Worm (Caenorhabditis elegans) whole organism, midembryonic: ENCODE results near the gene K10C2.14.

Experiments
- T22C8.4 ChIP-seq: fragments of 200-800 bp; sonication (Bioruptor generic); IDR thresholded peaks from 2 replicates; pipeline ENCODE4 v1.3.6; 2022; ENCODE audit warnings: missing genetic modification characterization, missing compliant biosample characterization
- cog-1 ChIP-seq: sonication (generic microtip); optimal IDR thresholded peaks from 2 replicates; lab custom pipeline; 2016; ENCODE audit warnings: missing genetic modification characterization, missing compliant biosample characterization
- flt-1 ChIP-seq: fragments of 200-800 bp; sonication (Bioruptor generic); IDR thresholded peaks from 2 replicates; pipeline ENCODE4 v1.3.6; 2022; ENCODE audit warnings: missing genetic modification characterization, missing compliant biosample characterization
- klf-2 ChIP-seq: fragments of 200-800 bp; sonication (Bioruptor generic); conservative IDR thresholded peaks from 2 replicates; pipeline ENCODE4 v1.3.6; 2022; ENCODE audit warnings: missing genetic modification reagents, missing genetic modification characterization, missing compliant biosample characterization
- med-1 ChIP-seq: sonication (generic microtip); optimal IDR thresholded peaks from 2 replicates; lab custom pipeline; 2017; ENCODE audit warnings: missing genetic modification characterization, mild to moderate bottlenecking, missing compliant biosample characterization, antibody characterized with exemption, missing genetic modification reagents; ENCODE audit not compliant: insufficient read depth
- ref-1 ChIP-seq: fragments of 200-800 bp; sonication (Bioruptor generic); conservative IDR thresholded peaks from 2 replicates; pipeline ENCODE4 v1.3.6; 2022; ENCODE audit warnings: missing genetic modification reagents, missing genetic modification characterization, missing compliant biosample characterization
- tab-1 ChIP-seq: fragments of 200-800 bp; sonication (Bioruptor generic); IDR thresholded peaks from 2 replicates; pipeline ENCODE4 v1.3.6; 2022; ENCODE audit warnings: missing genetic modification characterization, missing compliant biosample characterization
- ztf-23 ChIP-seq: fragments of 200-800 bp; sonication (Bioruptor generic); IDR thresholded peaks from 2 replicates; pipeline ENCODE4 v1.3.6; 2022; ENCODE audit warnings: missing genetic modification reagents, missing genetic modification characterization, missing compliant biosample characterization
- ztf-29 ChIP-seq: fragments of 200-800 bp; sonication (Bioruptor generic); IDR thresholded peaks from 2 replicates; pipeline ENCODE4 v1.3.6; 2022; ENCODE audit warnings: missing genetic modification reagents, missing genetic modification characterization, missing compliant biosample characterization

The K10C2.14 gene

DNA sequence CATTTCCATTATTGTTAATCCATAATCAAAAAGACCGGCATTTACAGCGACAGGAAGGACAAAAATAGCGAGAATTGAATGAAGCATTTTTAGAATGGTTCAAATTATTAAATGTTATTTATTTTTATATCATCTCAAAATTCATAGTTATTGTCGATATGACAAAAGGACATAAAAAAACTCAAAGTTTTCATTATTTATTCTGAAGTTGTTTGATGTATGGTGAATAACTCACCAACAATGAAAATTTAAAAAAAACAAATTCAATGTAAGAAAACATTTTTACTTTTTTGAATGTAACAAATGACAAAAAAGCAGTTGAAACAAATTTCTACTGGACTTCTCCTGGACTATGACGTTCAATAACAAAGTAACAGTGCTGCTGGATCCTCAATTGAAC is at the start of gene K10C2.14:
TSS of gene K10C2.14 (minus strand) at position 101 of the 400 bp plus-strand sequence.
- TF ChIP-seq ztf-29 (GFP tag; lab: Robert Waterston, UW) (no peak), ztf-23 (GFP tag; lab: Robert Waterston, UW) (no peak), ref-1 (GFP tag; lab: Robert Waterston, UW) (no peak), cog-1 (tag; lab: Kevin White, UChicago) (no peak), T22C8.4 (GFP tag; lab: Robert Waterston, UW) (no peak), tab-1 (GFP tag; lab: Robert Waterston, UW) (no peak), med-1 (GFP tag; lab: Kevin White, UChicago) (no peak), flt-1 (GFP tag; lab: Robert Waterston, UW) (no peak), klf-2 (GFP tag; lab: Robert Waterston, UW) (no peak)

- no peak for TF ChIP-seq med-1 (GFP tag; lab: Kevin White, UChicago)
- TF ChIP-seq flt-1 (GFP tag; lab: Robert Waterston, UW) = no peak
- no peak for TF ChIP-seq tab-1 (GFP tag; lab: Robert Waterston, UW)
Measured at ce11 chrX:6484780-6485179, 44.4 kb upstream of the K10C2.14 start, which contains the start of gene gar-1. TSS of gene gar-1 (minus strand) at chrX:6484880.

ce11 chrX:6476540-6476939 is 36.2 kb upstream of the K10C2.14 start, which contains the start of gene C15B12.1:
TSS of gene C15B12.1 (plus strand) at chrX:6476810.
- TF ChIP-seq flt-1 (GFP tag; lab: Robert Waterston, UW) = no peak
- no peak for TF ChIP-seq ref-1 (GFP tag; lab: Robert Waterston, UW)
- TF ChIP-seq cog-1 (tag; lab: Kevin White, UChicago) = no peak
- TF ChIP-seq ztf-29 (GFP tag; lab: Robert Waterston, UW) = no peak
- TF ChIP-seq tab-1 (GFP tag; lab: Robert Waterston, UW) = no peak
- no peak for TF ChIP-seq klf-2 (GFP tag; lab: Robert Waterston, UW)

DNA sequence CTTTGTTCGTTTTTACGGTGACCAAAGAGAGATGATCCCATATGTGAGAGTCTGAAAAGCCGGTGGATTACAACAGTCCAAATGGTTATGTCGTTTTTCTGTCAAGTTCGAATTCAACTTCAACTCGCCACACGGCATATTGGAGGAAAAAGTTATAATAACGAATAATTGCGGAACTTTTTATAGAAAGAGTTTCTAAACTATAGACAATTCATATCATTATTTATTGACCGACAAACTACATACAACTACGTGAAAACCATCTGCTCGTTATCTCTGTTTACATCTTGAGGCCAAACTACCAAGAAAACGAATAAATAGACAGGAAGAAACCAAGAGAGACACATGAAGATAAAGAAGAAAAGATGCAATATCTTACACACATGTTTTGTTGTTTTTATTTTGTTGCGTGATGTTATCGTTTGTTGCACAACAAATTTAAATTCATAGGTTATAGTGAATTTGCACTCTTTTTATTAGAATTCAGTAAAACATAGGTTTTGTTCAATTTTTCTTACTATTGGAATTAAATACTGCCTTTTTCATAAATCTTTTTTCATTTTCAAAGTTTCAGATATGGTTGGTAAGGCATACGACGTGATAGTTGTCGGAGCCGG is 33.4 kb upstream of the K10C2.14 start, which contains the start of the genes C15B12.4 and C15B12.8:
TSS of gene C15B12.4 (minus strand) at position 51 of the 617 bp plus-strand sequence.
TSS of gene C15B12.8 (plus strand) at position 567 of the 617 bp plus-strand sequence.
- TF ChIP-seq klf-2 (GFP tag; lab: Robert Waterston, UW) = no peak
- no peak for TF ChIP-seq med-1 (GFP tag; lab: Kevin White, UChicago)
- no peak for TF ChIP-seq flt-1 (GFP tag; lab: Robert Waterston, UW)
- no peak for TF ChIP-seq tab-1 (GFP tag; lab: Robert Waterston, UW)
- TF ChIP-seq ztf-29 (GFP tag; lab: Robert Waterston, UW) = no peak
- no peak for TF ChIP-seq cog-1 (tag; lab: Kevin White, UChicago)
- TF ChIP-seq ztf-23 (GFP tag; lab: Robert Waterston, UW) = no peak
- no peak for TF ChIP-seq ref-1 (GFP tag; lab: Robert Waterston, UW)
- no peak for TF ChIP-seq T22C8.4 (GFP tag; lab: Robert Waterston, UW)

ce11 chrX:6468499-6468898 is 28.1 kb upstream of the K10C2.14 start, which contains the start of gene C15B12.9:
TSS of gene C15B12.9 (plus strand) at chrX:6468799.
- TF ChIP-seq cog-1 (tag; lab: Kevin White, UChicago) (no peak), ztf-23 (GFP tag; lab: Robert Waterston, UW) (no peak), ref-1 (GFP tag; lab: Robert Waterston, UW) (no peak), flt-1 (GFP tag; lab: Robert Waterston, UW) (no peak)

- TF ChIP-seq cog-1 (tag; lab: Kevin White, UChicago) = no peak
- no peak for TF ChIP-seq tab-1 (GFP tag; lab: Robert Waterston, UW)
- TF ChIP-seq flt-1 (GFP tag; lab: Robert Waterston, UW) = no peak
- no peak for TF ChIP-seq med-1 (GFP tag; lab: Kevin White, UChicago)
- TF ChIP-seq ztf-29 (GFP tag; lab: Robert Waterston, UW) = no peak
- TF ChIP-seq T22C8.4 (GFP tag; lab: Robert Waterston, UW) = no peak
- no peak for TF ChIP-seq ztf-23 (GFP tag; lab: Robert Waterston, UW)
- no peak for TF ChIP-seq klf-2 (GFP tag; lab: Robert Waterston, UW)
- no peak for TF ChIP-seq ref-1 (GFP tag; lab: Robert Waterston, UW)
Measured at ce11 chrX:6467462-6467861, 27.1 kb upstream of the K10C2.14 start, which contains the start of gene C15B12.3. TSS of gene C15B12.3 (minus strand) at chrX:6467562.

DNA sequence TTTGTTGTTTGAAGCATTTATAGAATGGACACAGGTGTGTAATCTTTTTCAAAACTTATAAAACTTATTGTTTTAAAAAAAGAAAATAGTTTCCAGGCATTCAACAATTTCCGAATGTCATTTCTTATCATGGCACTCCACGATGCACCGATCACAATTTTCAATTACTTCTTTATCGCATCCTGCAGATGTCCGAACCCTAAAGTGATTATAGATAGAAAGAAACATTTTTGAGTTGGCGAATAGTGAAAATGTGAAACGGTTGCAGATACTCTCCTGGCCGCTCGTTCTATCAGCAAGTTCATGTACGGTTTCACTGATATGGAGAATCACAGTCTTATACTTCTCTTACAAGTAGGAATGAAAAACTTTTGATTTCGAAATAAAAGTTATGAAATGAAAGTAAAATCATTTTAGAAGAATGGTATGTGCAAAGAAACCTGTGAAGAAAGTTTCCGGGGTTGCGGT is 22.7 kb upstream of the K10C2.14 start, which contains the start of gene C15B12.2:
TSS of gene C15B12.2 (plus strand) at position 418 of the 468 bp plus-strand sequence.
- TF ChIP-seq ztf-23 (GFP tag; lab: Robert Waterston, UW) = no peak
- no peak for TF ChIP-seq cog-1 (tag; lab: Kevin White, UChicago)

DNA sequence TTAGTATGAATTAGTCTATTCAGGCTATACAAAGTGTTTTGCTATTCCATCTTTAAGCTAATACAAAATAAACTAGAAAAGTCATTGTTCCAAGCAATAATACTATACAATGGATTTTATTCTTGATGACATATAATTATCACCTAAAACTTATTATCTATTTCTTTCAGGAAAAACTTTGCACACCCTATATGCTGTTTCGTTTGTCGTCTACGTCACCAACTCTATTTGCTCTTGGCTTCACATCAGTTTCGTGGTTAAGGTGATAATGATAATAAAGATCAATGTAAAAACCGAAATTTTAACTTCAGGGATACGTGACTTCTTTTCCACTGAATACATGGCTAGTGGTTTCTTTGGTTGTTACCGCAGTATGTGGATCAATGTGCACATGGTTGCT is 22.1 kb upstream of the K10C2.14 start:
- TF ChIP-seq ztf-23 (GFP tag; lab: Robert Waterston, UW) = no peak

DNA sequence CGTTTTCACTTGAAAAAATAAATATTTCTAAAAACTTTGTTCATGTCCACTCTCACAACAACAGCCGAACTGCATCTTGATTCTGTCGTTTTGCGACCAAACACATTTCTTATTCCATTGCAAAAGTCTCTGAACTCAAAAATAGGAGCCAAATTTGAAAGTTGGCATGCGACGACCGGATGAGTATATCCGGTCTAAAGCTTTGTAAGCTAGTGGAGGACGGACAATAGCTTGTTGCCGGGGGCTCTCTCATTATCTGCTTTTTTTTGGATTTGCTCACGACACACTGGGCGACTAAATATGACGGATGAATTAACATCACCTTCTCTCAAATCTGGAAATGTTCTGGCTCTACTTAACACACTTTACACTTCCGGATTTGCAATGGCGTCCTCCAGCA is 21.4 kb upstream of the K10C2.14 start, which contains the start of gene K04E7.1:
TSS of gene K04E7.1 (plus strand) at position 301 of the 400 bp plus-strand sequence.
- TF ChIP-seq ztf-29 (GFP tag; lab: Robert Waterston, UW) = no peak

DNA sequence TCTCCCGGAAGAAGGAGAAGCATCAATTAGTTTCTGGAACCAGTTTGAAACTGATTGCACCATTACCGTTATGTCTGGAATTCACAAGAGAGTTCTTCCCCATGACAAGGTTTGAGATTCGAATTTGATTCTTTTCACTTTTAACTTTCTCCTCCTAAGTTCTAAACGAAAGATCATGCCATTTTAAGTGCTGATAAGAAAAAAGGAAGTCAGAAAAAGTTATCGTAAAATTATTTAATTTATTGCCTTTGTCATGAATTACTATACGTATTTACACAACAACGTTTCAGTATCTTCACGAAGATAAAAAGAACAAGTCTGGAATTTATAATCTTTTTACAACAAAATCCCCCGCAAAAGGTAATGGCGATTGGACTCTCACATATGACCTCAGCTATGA is 19.8 kb upstream of the K10C2.14 start:
- no peak for TF ChIP-seq cog-1 (tag; lab: Kevin White, UChicago)
- no peak for TF ChIP-seq ztf-23 (GFP tag; lab: Robert Waterston, UW)
- TF ChIP-seq tab-1 (GFP tag; lab: Robert Waterston, UW) = no peak
- TF ChIP-seq klf-2 (GFP tag; lab: Robert Waterston, UW) = no peak
- no peak for TF ChIP-seq T22C8.4 (GFP tag; lab: Robert Waterston, UW)
- no peak for TF ChIP-seq ref-1 (GFP tag; lab: Robert Waterston, UW)
- TF ChIP-seq flt-1 (GFP tag; lab: Robert Waterston, UW) = no peak
- no peak for TF ChIP-seq med-1 (GFP tag; lab: Kevin White, UChicago)
- no peak for TF ChIP-seq ztf-29 (GFP tag; lab: Robert Waterston, UW)
